Fruit fly (Drosophila melanogaster): Measurements from ENCODE around the gene Tom70.

The Tom70 gene

dm6 chr2L:12030552-12031131 lies 7.7 kb downstream of the Tom70 start:
- TF ChIP-seq Rel (GFP tag; optimal IDR thresholded peaks at IDR 0.05) (no peak), Rel (tag; optimal IDR thresholded peaks at IDR 0.05) (peak; percentile 7), jim (GFP tag; optimal IDR thresholded peaks at IDR 0.05) (no peak), h (GFP tag; optimal IDR thresholded peaks at IDR 0.05) (peak; percentile 89), br (GFP tag; optimal IDR thresholded peaks at IDR 0.05) (peak; percentile 15)

dm6 chr2L:12029594-12030197 lies 8.6 kb downstream of the Tom70 start:
- TF ChIP-seq CG32264 (GFP tag; optimal IDR thresholded peaks at IDR 0.05) (no peak), woc (GFP tag; optimal IDR thresholded peaks at IDR 0.05) (no peak), h (GFP tag; optimal IDR thresholded peaks at IDR 0.05) (peak; percentile 67), Dif (GFP tag; optimal IDR thresholded peaks at IDR 0.05; ENCODE audit: partially characterized antibody) (peak; percentile 2), Rel (GFP tag; optimal IDR thresholded peaks at IDR 0.05) (no peak), Rel (tag; optimal IDR thresholded peaks at IDR 0.05) (peak; percentile 15), br (GFP tag; optimal IDR thresholded peaks at IDR 0.05) (peak; percentile 51), Sp1 (GFP tag; optimal IDR thresholded peaks at IDR 0.05) (peak; percentile 48)

dm6 chr2L:12028808-12029207 lies 9.5 kb downstream of the Tom70 start:
- TF ChIP-seq Vsx2 (GFP tag; optimal IDR thresholded peaks at IDR 0.05; ENCODE audit: partially characterized antibody) (no peak), br (GFP tag; optimal IDR thresholded peaks at IDR 0.05) (no peak), Mio (GFP tag; optimal IDR thresholded peaks at IDR 0.05) (no peak), jim (GFP tag; optimal IDR thresholded peaks at IDR 0.05) (no peak), pan (optimal IDR thresholded peaks at IDR 0.05) (no peak), dsf (GFP tag; optimal IDR thresholded peaks at IDR 0.05; ENCODE audit: borderline replicate concordance) (no peak), CG9705 (GFP tag; optimal IDR thresholded peaks at IDR 0.05) (no peak), psq (GFP tag; optimal IDR thresholded peaks at IDR 0.05) (no peak), tai (GFP tag; optimal IDR thresholded peaks at IDR 0.05) (no peak), Jra (GFP tag; optimal IDR thresholded peaks at IDR 0.05) (no peak), Sp1 (GFP tag; optimal IDR thresholded peaks at IDR 0.05) (no peak), CG32264 (GFP tag; optimal IDR thresholded peaks at IDR 0.05) (no peak)

- TF ChIP-seq br (GFP tag; optimal IDR thresholded peaks at IDR 0.05), result no peak
- TF ChIP-seq woc (GFP tag; optimal IDR thresholded peaks at IDR 0.05), result no peak
- no peak for TF ChIP-seq jim (GFP tag; optimal IDR thresholded peaks at IDR 0.05)
- TF ChIP-seq Myc (optimal IDR thresholded peaks at IDR 0.05), result no peak
- TF ChIP-seq CG9705 (GFP tag; optimal IDR thresholded peaks at IDR 0.05), result no peak
- no peak for TF ChIP-seq Rel (GFP tag; optimal IDR thresholded peaks at IDR 0.05)
- no peak for TF ChIP-seq Rel (tag; optimal IDR thresholded peaks at IDR 0.05)
- no peak for TF ChIP-seq sv (GFP tag; optimal IDR thresholded peaks at IDR 0.05)
- TF ChIP-seq fru (GFP tag; optimal IDR thresholded peaks at IDR 0.05), result no peak
- TF ChIP-seq brk (GFP tag; optimal IDR thresholded peaks at IDR 0.05), result no peak
- TF ChIP-seq Abd-B (GFP tag; optimal IDR thresholded peaks at IDR 0.05), result no peak
- no peak for TF ChIP-seq rgr (GFP tag; optimal IDR thresholded peaks at IDR 0.05)
- no peak for TF ChIP-seq OdsH (GFP tag; optimal IDR thresholded peaks at IDR 0.05)
- no peak for TF ChIP-seq Hnf4 (GFP tag; optimal IDR thresholded peaks at IDR 0.05)
- TF ChIP-seq Jra (GFP tag; optimal IDR thresholded peaks at IDR 0.05), result no peak
- TF ChIP-seq psq (GFP tag; optimal IDR thresholded peaks at IDR 0.05), result no peak
- TF ChIP-seq N (GFP tag; optimal IDR thresholded peaks at IDR 0.05), result no peak
- no peak for TF ChIP-seq foxo (GFP tag; optimal IDR thresholded peaks at IDR 0.05)
- TF ChIP-seq Vsx2 (GFP tag; optimal IDR thresholded peaks at IDR 0.05; ENCODE audit: partially characterized antibody), result no peak
- TF ChIP-seq ey (GFP tag; optimal IDR thresholded peaks at IDR 0.05), result no peak
Measured at dm6 chr2L:12028102-12028501, 10.2 kb downstream of the Tom70 start.

- TF ChIP-seq Dfd (GFP tag; optimal IDR thresholded peaks at IDR 0.05) (no peak), dsf (GFP tag; optimal IDR thresholded peaks at IDR 0.05; ENCODE audit: borderline replicate concordance) (no peak), rgr (GFP tag; optimal IDR thresholded peaks at IDR 0.05) (no peak)
Measured at dm6 chr2L:12027435-12027834, 10.9 kb downstream of the Tom70 start, which contains the start of gene dmGlut. TSS of gene dmGlut (plus strand) at chr2L:12027438.

Measured in whole organism, wandering third instar larva.